Worm (Caenorhabditis elegans) whole organism, L1 larva: ENCODE data around the gene F11E6.9.

Experiments used
- alr-1 ChIP-seq: fragments of 200-800 bp; sonication (Bioruptor generic); optimal IDR thresholded peaks from 2 replicates; lab custom pipeline; 2018; ENCODE audit warnings: borderline replicate concordance, mild to moderate bottlenecking, missing genetic modification characterization, missing compliant biosample characterization
- aly-2 ChIP-seq: fragments of 150-350 bp; optimal IDR thresholded peaks from 2 replicates; lab custom pipeline; 2014; ENCODE audit warnings: missing biosample characterization, missing genetic modification characterization
- ceh-90 ChIP-seq: sonication (generic microtip); optimal IDR thresholded peaks from 2 replicates; lab custom pipeline; 2016; ENCODE audit warnings: missing genetic modification characterization, missing compliant biosample characterization
- sptf-1 ChIP-seq: fragments of 150-350 bp; optimal IDR thresholded peaks from 2 replicates; lab custom pipeline; 2014; ENCODE audit warnings: missing biosample characterization, missing genetic modification characterization
- unc-130 ChIP-seq: fragments of 150-350 bp; optimal IDR thresholded peaks from 2 replicates; lab custom pipeline; 2017; ENCODE audit warnings: missing biosample characterization, missing genetic modification characterization, inconsistent platforms

DNA sequence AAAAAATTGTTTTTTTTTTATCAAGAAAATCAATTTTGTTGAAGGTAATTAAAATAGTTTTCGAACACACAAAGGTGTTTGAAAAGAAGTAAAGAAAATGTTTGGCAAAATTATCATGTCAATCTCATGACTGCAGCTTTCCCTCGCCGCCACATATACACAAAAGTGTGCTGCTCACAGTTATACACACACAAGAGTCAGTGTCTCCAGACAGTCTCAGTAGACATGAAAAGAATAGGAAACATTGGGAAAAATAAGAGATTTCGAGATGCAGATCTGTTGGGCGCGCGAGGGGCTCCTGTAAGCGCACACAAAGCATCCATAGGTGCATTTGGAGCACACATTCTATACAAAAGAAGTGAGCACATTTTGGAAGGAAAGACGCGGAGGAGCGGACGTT, 26.8 kb downstream of the F11E6.9 start:
- TF ChIP-seq alr-1 (tag; lab: Kevin White, UChicago) (no peak), unc-130 (tag; lab: Kevin White, UChicago) (no peak), aly-2 (no peak), ceh-90 (no peak), sptf-1 (no peak)
